Worm (Caenorhabditis elegans) whole organism, L1 larva: ENCODE measurements around the gene gcy-33.

Experiments used
- C16A3.4 ChIP-seq: fragments of 150-350 bp; optimal IDR thresholded peaks from 2 replicates; lab custom pipeline; 2014; ENCODE audit warnings: missing biosample characterization, missing genetic modification characterization
- C34B4.2 ChIP-seq: sonication (generic microtip); optimal IDR thresholded peaks from 2 replicates; lab custom pipeline; 2017; ENCODE audit warnings: mild to moderate bottlenecking, missing genetic modification characterization, missing compliant biosample characterization
- F16B12.6 ChIP-seq: fragments of 150-350 bp; optimal IDR thresholded peaks from 2 replicates; lab custom pipeline; 2014; ENCODE audit warnings: missing biosample characterization, missing genetic modification characterization
- aha-1 ChIP-seq: fragments of 150-350 bp; optimal IDR thresholded peaks from 2 replicates; lab custom pipeline; 2014; ENCODE audit warnings: missing biosample characterization, missing genetic modification characterization
- aly-2 ChIP-seq: fragments of 150-350 bp; optimal IDR thresholded peaks from 2 replicates; lab custom pipeline; 2014; ENCODE audit warnings: missing biosample characterization, missing genetic modification characterization
- blmp-1 ChIP-seq: fragments of 150-350 bp; optimal IDR thresholded peaks from 2 replicates; lab custom pipeline; 2014; ENCODE audit warnings: missing biosample characterization, missing genetic modification characterization
- ceh-8 ChIP-seq: fragments of 200-800 bp; sonication (Bioruptor generic); optimal IDR thresholded peaks from 2 replicates; lab custom pipeline; 2018; ENCODE audit warnings: mild to moderate bottlenecking, missing genetic modification characterization, moderate library complexity, missing compliant biosample characterization
- ceh-88 ChIP-seq: fragments of 200-800 bp; sonication (Bioruptor generic); IDR thresholded peaks from 2 replicates; pipeline ENCODE4 v1.3.6; 2022; ENCODE audit warnings: missing genetic modification characterization, missing compliant biosample characterization
- dpl-1 ChIP-seq, 3 experiments: fragments of 150-350 bp in 2 of 3; sonication (generic microtip) in 1 of 3; optimal IDR thresholded peaks; 2 replicates each; lab custom pipeline; 2014 to 2017; ENCODE audit warnings: missing biosample characterization in 3 of 3, missing genetic modification characterization in 3 of 3, missing genetic modification reagents in 3 of 3
- dsc-1 ChIP-seq: sonication (generic microtip); optimal IDR thresholded peaks from 2 replicates; lab custom pipeline; 2016; ENCODE audit warnings: mild to moderate bottlenecking, missing genetic modification characterization, missing compliant biosample characterization
- efl-1 ChIP-seq, 4 experiments: fragments of 150-350 bp; optimal IDR thresholded peaks in 3 of 4; peaks in 1 of 4; 1 replicate in 1 of 4; 2 replicates in 3 of 4; lab custom pipeline; 2014; ENCODE audit warnings: missing biosample characterization in 2 of 4, missing genetic modification characterization in 2 of 4, missing genetic modification reagents in 2 of 4
- efl-3 ChIP-seq: fragments of 200-800 bp; sonication (Bioruptor generic); optimal IDR thresholded peaks from 2 replicates; lab custom pipeline; 2018; ENCODE audit warnings: mild to moderate bottlenecking, missing genetic modification characterization, missing compliant biosample characterization
- egl-13 ChIP-seq: sonication (generic microtip); optimal IDR thresholded peaks from 2 replicates; lab custom pipeline; 2016; ENCODE audit warnings: missing genotype, missing genetic modification reagents, missing genetic modification characterization, missing compliant biosample characterization
- elt-3 ChIP-seq, 6 experiments: fragments of 150-350 bp in 1 of 6; sonication (generic microtip); optimal IDR thresholded peaks; 2 replicates each; lab custom pipeline; 2017 to 2018; ENCODE audit warnings: missing biosample characterization in 6 of 6, missing genetic modification characterization in 6 of 6, inconsistent platforms in 1 of 6
- fos-1 ChIP-seq: fragments of 150-350 bp; optimal IDR thresholded peaks from 2 replicates; lab custom pipeline; 2014; ENCODE audit warnings: missing biosample characterization, missing genetic modification characterization
- grh-1 ChIP-seq: fragments of 200-800 bp; sonication (Bioruptor generic); IDR thresholded peaks from 2 replicates; pipeline ENCODE4 v1.3.6; 2022; ENCODE audit warnings: missing genetic modification reagents, missing genetic modification characterization, missing compliant biosample characterization
- hlh-17 ChIP-seq: fragments of 200-800 bp; sonication (Bioruptor generic); optimal IDR thresholded peaks from 2 replicates; lab custom pipeline; 2018; ENCODE audit warnings: missing genetic modification characterization, mild to moderate bottlenecking, missing compliant biosample characterization, moderate library complexity, borderline replicate concordance
- hpl-2 ChIP-seq: fragments of 150-350 bp; optimal IDR thresholded peaks from 2 replicates; lab custom pipeline; 2014; ENCODE audit warnings: missing biosample characterization, missing genetic modification reagents, missing genetic modification characterization
- irx-1 ChIP-seq: sonication (generic microtip); optimal IDR thresholded peaks from 2 replicates; lab custom pipeline; 2016; ENCODE audit warnings: missing genetic modification characterization, missing compliant biosample characterization
- jun-1 ChIP-seq: fragments of 150-350 bp; optimal IDR thresholded peaks from 2 replicates; lab custom pipeline; 2014; ENCODE audit warnings: missing biosample characterization, missing genetic modification reagents, missing genetic modification characterization
- lin-35 ChIP-seq, 2 experiments: fragments of 150-350 bp; optimal IDR thresholded peaks; 2 replicates each; lab custom pipeline; 2014; ENCODE audit warnings: missing biosample characterization in 2 of 2, missing genetic modification characterization in 2 of 2, missing genetic modification reagents in 2 of 2
- lin-39 ChIP-seq: fragments of 150-350 bp; optimal IDR thresholded peaks from 2 replicates; lab custom pipeline; 2014; ENCODE audit warnings: missing biosample characterization, missing genetic modification reagents, missing genetic modification characterization
- lir-3 ChIP-seq: sonication (generic microtip); optimal IDR thresholded peaks from 2 replicates; lab custom pipeline; 2016; ENCODE audit warnings: mild to moderate bottlenecking, missing genetic modification characterization, moderate library complexity, missing compliant biosample characterization; ENCODE audit not compliant: poor library complexity
- mab-9 ChIP-seq: fragments of 200-800 bp; sonication (Bioruptor generic); IDR thresholded peaks from 2 replicates; pipeline ENCODE4 v1.3.6; 2022; ENCODE audit warnings: missing genetic modification reagents, missing genetic modification characterization, missing compliant biosample characterization
- mef-2 ChIP-seq: fragments of 150-350 bp; optimal IDR thresholded peaks from 2 replicates; lab custom pipeline; 2014; ENCODE audit warnings: missing biosample characterization, missing genetic modification characterization
- mep-1 ChIP-seq: fragments of 150-350 bp; optimal IDR thresholded peaks from 2 replicates; lab custom pipeline; 2014; ENCODE audit warnings: missing biosample characterization, missing genetic modification characterization
- nhr-11 ChIP-seq: fragments of 150-350 bp; optimal IDR thresholded peaks from 2 replicates; lab custom pipeline; 2014; ENCODE audit warnings: missing biosample characterization, missing genetic modification characterization
- nhr-20 ChIP-seq: sonication (generic microtip); optimal IDR thresholded peaks from 2 replicates; lab custom pipeline; 2016; ENCODE audit warnings: mild to moderate bottlenecking, missing genetic modification characterization, missing compliant biosample characterization
- nhr-28 ChIP-seq: fragments of 150-350 bp; optimal IDR thresholded peaks from 2 replicates; lab custom pipeline; 2014; ENCODE audit warnings: missing biosample characterization, missing genetic modification characterization
- nhr-76 ChIP-seq: sonication (generic microtip); optimal IDR thresholded peaks from 2 replicates; lab custom pipeline; 2017; ENCODE audit warnings: missing biosample characterization, missing genetic modification characterization
- nhr-77 ChIP-seq: fragments of 150-350 bp; optimal IDR thresholded peaks from 2 replicates; lab custom pipeline; 2014; ENCODE audit warnings: missing biosample characterization, missing genetic modification characterization
- pag-3 ChIP-seq: sonication (generic microtip); optimal IDR thresholded peaks from 2 replicates; lab custom pipeline; 2017; ENCODE audit warnings: missing genetic modification characterization, mild to moderate bottlenecking, missing compliant biosample characterization, antibody characterized with exemption, borderline replicate concordance; ENCODE audit not compliant: insufficient read depth
- pax-3 ChIP-seq: fragments of 200-800 bp; sonication (Bioruptor generic); optimal IDR thresholded peaks from 2 replicates; lab custom pipeline; 2018; ENCODE audit warnings: mild to moderate bottlenecking, missing genetic modification characterization, moderate library complexity, missing compliant biosample characterization
- rnt-1 ChIP-seq: sonication (generic microtip); optimal IDR thresholded peaks from 2 replicates; lab custom pipeline; 2016; ENCODE audit warnings: mild to moderate bottlenecking, missing genetic modification characterization, moderate library complexity, missing compliant biosample characterization
- snpc-4 ChIP-seq: fragments of 150-350 bp; optimal IDR thresholded peaks from 2 replicates; lab custom pipeline; 2014; ENCODE audit warnings: missing biosample characterization, missing genetic modification characterization
- sup-37 ChIP-seq: fragments of 200-800 bp; sonication (Bioruptor generic); optimal IDR thresholded peaks from 2 replicates; lab custom pipeline; 2018; ENCODE audit warnings: mild to moderate bottlenecking, missing genetic modification characterization, missing compliant biosample characterization
- tbx-2 ChIP-seq: sonication (generic microtip); optimal IDR thresholded peaks from 2 replicates; lab custom pipeline; 2016; ENCODE audit warnings: missing genetic modification characterization, missing compliant biosample characterization
- tlp-1 ChIP-seq: fragments of 150-350 bp; optimal IDR thresholded peaks from 2 replicates; lab custom pipeline; 2014; ENCODE audit warnings: missing biosample characterization, missing genetic modification characterization
- unc-30 ChIP-seq: sonication (generic microtip); optimal IDR thresholded peaks from 2 replicates; lab custom pipeline; 2017; ENCODE audit warnings: missing biosample characterization, missing genetic modification characterization
- unc-62 ChIP-seq: fragments of 150-350 bp; optimal IDR thresholded peaks from 2 replicates; lab custom pipeline; 2014; ENCODE audit warnings: missing biosample characterization, missing genetic modification reagents, missing genetic modification characterization
- unc-86 ChIP-seq: sonication (generic microtip); optimal IDR thresholded peaks from 2 replicates; lab custom pipeline; 2016; ENCODE audit warnings: missing genetic modification characterization, missing compliant biosample characterization
- xbp-1 ChIP-seq: sonication (generic microtip); optimal IDR thresholded peaks from 2 replicates; lab custom pipeline; 2016; ENCODE audit warnings: missing genetic modification characterization, missing compliant biosample characterization
- zag-1 ChIP-seq: fragments of 150-350 bp; optimal IDR thresholded peaks from 2 replicates; lab custom pipeline; 2014; ENCODE audit warnings: missing biosample characterization, missing genetic modification characterization
- zip-4 ChIP-seq: fragments of 200-800 bp; sonication (Bioruptor generic); optimal IDR thresholded peaks from 2 replicates; lab custom pipeline; 2018; ENCODE audit warnings: mild to moderate bottlenecking, missing genetic modification characterization, moderate library complexity, missing compliant biosample characterization
- ztf-11 ChIP-seq, 2 experiments: sonication (generic microtip); optimal IDR thresholded peaks; 2 replicates each; lab custom pipeline; 2016 to 2017; ENCODE audit warnings: missing genetic modification characterization in 2 of 2, missing biosample characterization in 1 of 2, missing compliant biosample characterization in 1 of 2
- ztf-4 ChIP-seq: fragments of 150-350 bp; optimal IDR thresholded peaks from 2 replicates; lab custom pipeline; 2014; ENCODE audit warnings: missing biosample characterization, missing genetic modification characterization

The gcy-33 gene

DNA sequence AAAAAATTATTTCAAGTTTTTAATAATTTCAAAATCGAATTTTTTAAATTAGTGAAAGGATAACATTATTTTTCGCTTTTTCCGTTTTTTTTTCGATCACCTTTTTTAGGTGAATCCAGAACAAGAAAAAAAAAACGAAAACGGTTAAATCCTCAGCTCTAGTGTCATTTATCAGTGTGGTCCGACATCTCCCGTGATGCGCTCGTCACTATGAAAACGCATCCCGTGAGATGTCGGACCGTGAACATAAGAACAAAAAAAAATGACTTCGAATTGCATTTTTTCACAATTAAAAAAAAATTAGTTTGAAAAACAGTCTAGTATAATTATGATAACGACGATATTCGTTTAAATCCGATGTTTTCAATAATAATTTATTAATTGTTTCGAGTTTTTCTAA lies 46.1 kb upstream of the gcy-33 start:
- TF ChIP-seq mef-2: no peak
- TF ChIP-seq snpc-4: peak; percentile 56

DNA sequence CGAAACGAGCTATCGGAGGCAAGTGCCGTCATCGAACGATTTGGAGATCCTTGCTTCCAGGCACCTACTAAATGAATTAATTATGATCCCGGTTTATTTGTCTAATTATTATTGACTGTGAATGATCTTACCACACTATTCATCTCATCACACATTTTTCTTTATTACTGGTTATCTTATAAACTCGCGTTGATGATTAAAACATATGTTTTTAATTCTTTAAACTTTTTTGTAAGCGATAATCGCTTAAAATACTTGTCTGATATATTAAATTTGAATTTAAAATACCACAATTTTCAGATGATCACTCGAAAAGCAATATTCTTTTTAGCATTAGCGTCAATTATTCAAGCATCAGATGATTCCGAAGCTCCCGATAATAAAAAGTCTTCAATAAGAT lies 43.5 kb upstream of the gcy-33 start, which contains the start of gene F10C2.5:
Gene F10C2.5, plus strand, starts transcription at position 301 of the 400 bp plus-strand sequence.
- no peak for TF ChIP-seq unc-86 (tag; lab: Kevin White, UChicago)
- TF ChIP-seq hlh-17 (GFP tag; lab: Kevin White, UChicago): no peak
- no peak for TF ChIP-seq zag-1
- no peak for TF ChIP-seq C16A3.4 (tag; lab: Kevin White, UChicago)
- TF ChIP-seq hpl-2 (GFP tag; lab: Kevin White, UChicago): no peak
- TF ChIP-seq efl-1 (optimal IDR thresholded peaks at IDR 0.05; lab: Kevin White, UChicago): no peak
- TF ChIP-seq efl-1 (GFP tag; optimal IDR thresholded peaks at IDR 0.05 in 1 of 2; lab: Kevin White, UChicago): no peak
- no peak for TF ChIP-seq C34B4.2 (tag; lab: Kevin White, UChicago)
- no peak for TF ChIP-seq tlp-1 (tag; lab: Kevin White, UChicago)
- TF ChIP-seq xbp-1: no peak
- TF ChIP-seq jun-1 (tag; lab: Kevin White, UChicago): no peak

DNA sequence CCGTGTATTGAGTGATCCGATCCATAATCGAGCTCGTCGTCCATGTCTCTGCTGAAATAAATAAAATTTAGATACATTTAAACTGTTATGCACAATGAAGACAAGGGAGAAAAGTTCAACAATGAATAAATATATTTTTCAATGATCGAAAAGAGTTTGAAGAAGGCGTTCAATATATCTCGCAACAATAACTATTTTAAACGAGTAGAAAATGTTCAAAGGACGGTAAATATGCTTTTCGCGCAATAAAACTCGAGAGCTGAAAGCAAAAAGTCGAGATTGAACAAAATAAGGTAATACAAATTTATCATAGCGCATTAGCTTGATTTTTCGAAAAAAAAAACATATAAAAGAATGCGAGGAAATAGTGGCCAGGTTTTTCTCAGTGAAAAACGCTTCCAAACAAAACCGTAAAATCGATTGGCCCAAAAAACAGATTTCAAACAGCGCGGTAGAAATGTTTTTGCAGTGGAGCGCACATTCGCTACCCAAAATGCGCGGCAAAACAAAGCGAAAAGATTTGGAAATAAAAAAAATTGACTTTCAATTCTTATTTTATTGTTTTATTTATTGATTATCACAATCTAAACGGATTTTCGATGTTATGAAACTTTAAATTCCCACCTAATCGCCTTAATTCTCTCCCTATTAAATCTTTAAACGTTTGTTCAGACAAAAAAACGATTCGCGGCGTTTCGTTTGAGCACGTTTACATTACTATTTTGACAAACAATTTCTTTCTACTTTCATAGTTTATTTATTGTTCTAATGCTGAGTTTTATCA lies 39.4 kb upstream of the gcy-33 start, which contains the start of the genes kup-1 and F10C2.4:
Gene kup-1, minus strand, starts transcription at position 51 of the 784 bp plus-strand sequence.
Gene F10C2.4, plus strand, starts transcription at position 734 of the 784 bp plus-strand sequence.
- TF ChIP-seq zag-1 (no peak), dpl-1 (GFP tag; optimal IDR thresholded peaks at IDR 0.05; lab: Kevin White, UChicago) (peak; percentile 92 to 96 (median 94)), nhr-77 (peak; percentile 51), unc-62 (GFP tag; lab: Kevin White, UChicago) (no peak), egl-13 (tag; lab: Kevin White, UChicago) (no peak), ztf-4 (tag; lab: Kevin White, UChicago) (no peak), hlh-17 (GFP tag; lab: Kevin White, UChicago) (no peak), sup-37 (GFP tag; lab: Kevin White, UChicago) (no peak), jun-1 (tag; lab: Kevin White, UChicago) (no peak), snpc-4 (peak; percentile 19), tbx-2 (peak; percentile 66), zip-4 (GFP tag; lab: Kevin White, UChicago) (no peak), mef-2 (no peak), nhr-20 (tag; lab: Kevin White, UChicago) (peak; percentile 71), elt-3 (tag; optimal IDR thresholded peaks at IDR 0.05; lab: Kevin White, UChicago) (peak in 2 of 6 experiments; percentile 50 to 62), lin-39 (tag; lab: Kevin White, UChicago) (no peak), nhr-76 (no peak), ceh-88 (no peak), mab-9 (no peak), lin-35 (GFP tag; optimal IDR thresholded peaks at IDR 0.05; lab: Kevin White, UChicago) (peak; percentile 93 to 96), aly-2 (tag; lab: Kevin White, UChicago) (no peak), unc-30 (tag; lab: Kevin White, UChicago) (no peak), ztf-11 (tag; optimal IDR thresholded peaks at IDR 0.05; lab: Kevin White, UChicago) (no peak), fos-1 (tag; lab: Kevin White, UChicago) (no peak), pag-3 (tag; lab: Kevin White, UChicago) (no peak), nhr-11 (tag; lab: Kevin White, UChicago) (no peak), dsc-1 (tag; lab: Kevin White, UChicago) (peak; percentile 28), pax-3 (tag; lab: Kevin White, UChicago) (peak; percentile 55), grh-1 (no peak), aha-1 (no peak), F16B12.6 (tag; lab: Kevin White, UChicago) (peak; percentile 11), irx-1 (peak; percentile 34), ceh-8 (GFP tag; lab: Kevin White, UChicago) (no peak), efl-3 (GFP tag; lab: Kevin White, UChicago) (no peak), rnt-1 (tag; lab: Kevin White, UChicago) (peak; percentile 50), blmp-1 (tag; lab: Kevin White, UChicago) (peak; percentile 60), mep-1 (tag; lab: Kevin White, UChicago) (peak; percentile 5), lir-3 (tag; lab: Kevin White, UChicago) (no peak), nhr-28 (no peak), unc-86 (tag; lab: Kevin White, UChicago) (peak; percentile 48)
